Worm (Caenorhabditis elegans): Measurements from ENCODE around the gene D1014.4.

- TF ChIP-seq dao-5 (tag; optimal IDR thresholded peaks at IDR 0.05), result no peak
- no peak for TF ChIP-seq him-1 (tag; optimal IDR thresholded peaks at IDR 0.05)
Observed at ce11 chrV:8170300-8170699, 37.3 kb downstream of the D1014.4 start.
